Worm (Caenorhabditis elegans) whole organism, L1 larva: Measurements from ENCODE around the gene K05F1.13.

Experiments used
- Y116A8C.19 ChIP-seq: sonication (generic microtip); optimal IDR thresholded peaks from 2 replicates; lab custom pipeline; 2016; ENCODE audit warnings: missing compliant biosample characterization, missing genetic modification characterization, borderline replicate concordance
- aha-1 ChIP-seq: fragments of 150-350 bp; optimal IDR thresholded peaks from 2 replicates; lab custom pipeline; 2014; ENCODE audit warnings: missing biosample characterization, missing genetic modification characterization
- ama-1 ChIP-seq: fragments of 150-350 bp; optimal IDR thresholded peaks from 2 replicates; lab custom pipeline; 2014
- ceh-63 ChIP-seq: fragments of 200-800 bp; sonication (Bioruptor generic); optimal IDR thresholded peaks from 2 replicates; lab custom pipeline; 2018; ENCODE audit warnings: mild to moderate bottlenecking, missing genetic modification characterization, missing compliant biosample characterization
- ceh-8 ChIP-seq: fragments of 200-800 bp; sonication (Bioruptor generic); optimal IDR thresholded peaks from 2 replicates; lab custom pipeline; 2018; ENCODE audit warnings: mild to moderate bottlenecking, missing genetic modification characterization, moderate library complexity, missing compliant biosample characterization
- ceh-88 ChIP-seq: fragments of 200-800 bp; sonication (Bioruptor generic); IDR thresholded peaks from 2 replicates; pipeline ENCODE4 v1.3.6; 2022; ENCODE audit warnings: missing genetic modification characterization, missing compliant biosample characterization
- ceh-90 ChIP-seq: sonication (generic microtip); optimal IDR thresholded peaks from 2 replicates; lab custom pipeline; 2016; ENCODE audit warnings: missing genetic modification characterization, missing compliant biosample characterization
- ces-1 ChIP-seq: fragments of 150-350 bp; optimal IDR thresholded peaks from 2 replicates; lab custom pipeline; 2014; ENCODE audit warnings: missing biosample characterization, missing genetic modification reagents, missing genetic modification characterization
- dpl-1 ChIP-seq, 3 experiments: fragments of 150-350 bp in 2 of 3; sonication (generic microtip) in 1 of 3; optimal IDR thresholded peaks; 2 replicates each; lab custom pipeline; 2014 to 2017; ENCODE audit warnings: missing biosample characterization in 3 of 3, missing genetic modification characterization in 3 of 3, missing genetic modification reagents in 3 of 3
- dsc-1 ChIP-seq: sonication (generic microtip); optimal IDR thresholded peaks from 2 replicates; lab custom pipeline; 2016; ENCODE audit warnings: mild to moderate bottlenecking, missing genetic modification characterization, missing compliant biosample characterization
- efl-1 ChIP-seq, 4 experiments: fragments of 150-350 bp; optimal IDR thresholded peaks in 3 of 4; peaks in 1 of 4; 1 replicate in 1 of 4; 2 replicates in 3 of 4; lab custom pipeline; 2014; ENCODE audit warnings: missing biosample characterization in 2 of 4, missing genetic modification characterization in 2 of 4, missing genetic modification reagents in 2 of 4
- efl-3 ChIP-seq: fragments of 200-800 bp; sonication (Bioruptor generic); optimal IDR thresholded peaks from 2 replicates; lab custom pipeline; 2018; ENCODE audit warnings: mild to moderate bottlenecking, missing genetic modification characterization, missing compliant biosample characterization
- egl-13 ChIP-seq: sonication (generic microtip); optimal IDR thresholded peaks from 2 replicates; lab custom pipeline; 2016; ENCODE audit warnings: missing genotype, missing genetic modification reagents, missing genetic modification characterization, missing compliant biosample characterization
- fkh-10 ChIP-seq: sonication (generic microtip); optimal IDR thresholded peaks from 2 replicates; lab custom pipeline; 2017; ENCODE audit warnings: missing biosample characterization, missing genetic modification reagents, missing genetic modification characterization
- fkh-8 ChIP-seq: sonication (generic microtip); optimal IDR thresholded peaks from 2 replicates; lab custom pipeline; 2016; ENCODE audit warnings: mild to moderate bottlenecking, missing genetic modification characterization, missing compliant biosample characterization
- fos-1 ChIP-seq: fragments of 150-350 bp; optimal IDR thresholded peaks from 2 replicates; lab custom pipeline; 2014; ENCODE audit warnings: missing biosample characterization, missing genetic modification characterization
- grh-1 ChIP-seq: fragments of 200-800 bp; sonication (Bioruptor generic); IDR thresholded peaks from 2 replicates; pipeline ENCODE4 v1.3.6; 2022; ENCODE audit warnings: missing genetic modification reagents, missing genetic modification characterization, missing compliant biosample characterization
- hlh-17 ChIP-seq: fragments of 200-800 bp; sonication (Bioruptor generic); optimal IDR thresholded peaks from 2 replicates; lab custom pipeline; 2018; ENCODE audit warnings: missing genetic modification characterization, mild to moderate bottlenecking, missing compliant biosample characterization, moderate library complexity, borderline replicate concordance
- hlh-4 ChIP-seq: sonication (generic microtip); optimal IDR thresholded peaks from 2 replicates; lab custom pipeline; 2016; ENCODE audit warnings: mild to moderate bottlenecking, missing genetic modification characterization, missing compliant biosample characterization
- irx-1 ChIP-seq: sonication (generic microtip); optimal IDR thresholded peaks from 2 replicates; lab custom pipeline; 2016; ENCODE audit warnings: missing genetic modification characterization, missing compliant biosample characterization
- isw-1 ChIP-seq: fragments of 200-800 bp; sonication (Bioruptor generic); IDR thresholded peaks from 2 replicates; pipeline ENCODE4 v1.3.6; 2022; ENCODE audit warnings: missing genetic modification characterization, missing compliant biosample characterization
- lin-13 ChIP-seq: fragments of 150-350 bp; optimal IDR thresholded peaks from 2 replicates; lab custom pipeline; 2014; ENCODE audit warnings: missing biosample characterization, missing genetic modification reagents, missing genetic modification characterization
- lin-14 ChIP-seq: fragments of 200-800 bp; sonication (Bioruptor generic); optimal IDR thresholded peaks from 2 replicates; lab custom pipeline; 2018; ENCODE audit warnings: mild to moderate bottlenecking, missing genetic modification characterization, moderate library complexity, missing compliant biosample characterization
- lin-35 ChIP-seq, 2 experiments: fragments of 150-350 bp; optimal IDR thresholded peaks; 2 replicates each; lab custom pipeline; 2014; ENCODE audit warnings: missing biosample characterization in 2 of 2, missing genetic modification characterization in 2 of 2, missing genetic modification reagents in 2 of 2
- lin-39 ChIP-seq: fragments of 150-350 bp; optimal IDR thresholded peaks from 2 replicates; lab custom pipeline; 2014; ENCODE audit warnings: missing biosample characterization, missing genetic modification reagents, missing genetic modification characterization
- lir-3 ChIP-seq: sonication (generic microtip); optimal IDR thresholded peaks from 2 replicates; lab custom pipeline; 2016; ENCODE audit warnings: mild to moderate bottlenecking, missing genetic modification characterization, moderate library complexity, missing compliant biosample characterization; ENCODE audit not compliant: poor library complexity
- lsy-2 ChIP-seq, 2 experiments: fragments of 150-350 bp; optimal IDR thresholded peaks; 2 replicates each; lab custom pipeline; 2014; ENCODE audit warnings: missing biosample characterization in 2 of 2, missing genetic modification characterization in 2 of 2
- mdl-1 ChIP-seq, 2 experiments: fragments of 150-350 bp; optimal IDR thresholded peaks; 2 replicates each; lab custom pipeline; 2014 to 2017; ENCODE audit warnings: missing biosample characterization in 2 of 2, missing genetic modification characterization in 2 of 2, inconsistent platforms in 1 of 2
- mef-2 ChIP-seq: fragments of 150-350 bp; optimal IDR thresholded peaks from 2 replicates; lab custom pipeline; 2014; ENCODE audit warnings: missing biosample characterization, missing genetic modification characterization
- mep-1 ChIP-seq: fragments of 150-350 bp; optimal IDR thresholded peaks from 2 replicates; lab custom pipeline; 2014; ENCODE audit warnings: missing biosample characterization, missing genetic modification characterization
- nhr-12 ChIP-seq: sonication (generic microtip); optimal IDR thresholded peaks from 2 replicates; lab custom pipeline; 2017; ENCODE audit warnings: missing biosample characterization, missing genetic modification characterization
- nhr-19 ChIP-seq: fragments of 200-800 bp; sonication (Bioruptor generic); conservative IDR thresholded peaks from 2 replicates; pipeline ENCODE4 v1.3.6; 2022; ENCODE audit warnings: missing genetic modification characterization, missing compliant biosample characterization
- nhr-28 ChIP-seq: fragments of 150-350 bp; optimal IDR thresholded peaks from 2 replicates; lab custom pipeline; 2014; ENCODE audit warnings: missing biosample characterization, missing genetic modification characterization
- nhr-47 ChIP-seq: sonication (generic microtip); optimal IDR thresholded peaks from 2 replicates; lab custom pipeline; 2016; ENCODE audit warnings: mild to moderate bottlenecking, missing genetic modification characterization, moderate library complexity, missing compliant biosample characterization
- pag-3 ChIP-seq: sonication (generic microtip); optimal IDR thresholded peaks from 2 replicates; lab custom pipeline; 2017; ENCODE audit warnings: missing genetic modification characterization, mild to moderate bottlenecking, missing compliant biosample characterization, antibody characterized with exemption, borderline replicate concordance; ENCODE audit not compliant: insufficient read depth
- pax-3 ChIP-seq: fragments of 200-800 bp; sonication (Bioruptor generic); optimal IDR thresholded peaks from 2 replicates; lab custom pipeline; 2018; ENCODE audit warnings: mild to moderate bottlenecking, missing genetic modification characterization, moderate library complexity, missing compliant biosample characterization
- pqm-1 ChIP-seq: sonication (generic microtip); optimal IDR thresholded peaks from 3 replicates; lab custom pipeline; 2017; ENCODE audit warnings: missing biosample characterization, missing genetic modification characterization
- rnt-1 ChIP-seq: sonication (generic microtip); optimal IDR thresholded peaks from 2 replicates; lab custom pipeline; 2016; ENCODE audit warnings: mild to moderate bottlenecking, missing genetic modification characterization, moderate library complexity, missing compliant biosample characterization
- skn-1 ChIP-seq: fragments of 150-350 bp; optimal IDR thresholded peaks from 2 replicates; lab custom pipeline; 2014; ENCODE audit warnings: missing biosample characterization, missing genetic modification characterization
- sup-37 ChIP-seq: fragments of 200-800 bp; sonication (Bioruptor generic); optimal IDR thresholded peaks from 2 replicates; lab custom pipeline; 2018; ENCODE audit warnings: mild to moderate bottlenecking, missing genetic modification characterization, missing compliant biosample characterization
- tbx-2 ChIP-seq: sonication (generic microtip); optimal IDR thresholded peaks from 2 replicates; lab custom pipeline; 2016; ENCODE audit warnings: missing genetic modification characterization, missing compliant biosample characterization
- tlp-1 ChIP-seq: fragments of 150-350 bp; optimal IDR thresholded peaks from 2 replicates; lab custom pipeline; 2014; ENCODE audit warnings: missing biosample characterization, missing genetic modification characterization
- unc-130 ChIP-seq: fragments of 150-350 bp; optimal IDR thresholded peaks from 2 replicates; lab custom pipeline; 2017; ENCODE audit warnings: missing biosample characterization, missing genetic modification characterization, inconsistent platforms
- unc-86 ChIP-seq: sonication (generic microtip); optimal IDR thresholded peaks from 2 replicates; lab custom pipeline; 2016; ENCODE audit warnings: missing genetic modification characterization, missing compliant biosample characterization
- vab-15 ChIP-seq: sonication (generic microtip); optimal IDR thresholded peaks from 2 replicates; lab custom pipeline; 2017; ENCODE audit warnings: missing genotype, mild to moderate bottlenecking, missing genetic modification characterization, missing compliant biosample characterization
- zag-1 ChIP-seq: fragments of 150-350 bp; optimal IDR thresholded peaks from 2 replicates; lab custom pipeline; 2014; ENCODE audit warnings: missing biosample characterization, missing genetic modification characterization
- zip-4 ChIP-seq: fragments of 200-800 bp; sonication (Bioruptor generic); optimal IDR thresholded peaks from 2 replicates; lab custom pipeline; 2018; ENCODE audit warnings: mild to moderate bottlenecking, missing genetic modification characterization, moderate library complexity, missing compliant biosample characterization

Gene K05F1.13

ce11 chrII:5779866-5780265, 9.0 kb upstream of the K05F1.13 start (continued):
- TF ChIP-seq hlh-17 (GFP tag; lab: Kevin White, UChicago) (no peak), lin-14 (GFP tag; lab: Kevin White, UChicago) (peak; percentile 88), isw-1 (GFP tag; lab: Robert Waterston, UW) (0 out of 2 replicates have a peak, but pooled peaks have one; percentile 4), efl-3 (no peak), irx-1 (no peak), unc-86 (peak; percentile 17), rnt-1 (tag; lab: Kevin White, UChicago) (peak; percentile 36), nhr-12 (tag; lab: Kevin White, UChicago) (no peak), fkh-8 (tag; lab: Kevin White, UChicago) (peak; percentile 47), pag-3 (tag; lab: Kevin White, UChicago) (no peak), nhr-28 (no peak), efl-1 (optimal IDR thresholded peaks at IDR 0.05; lab: Kevin White, UChicago) (peak; percentile 10 to 44), efl-1 (GFP tag; optimal IDR thresholded peaks at IDR 0.05 in 1 of 2; lab: Kevin White, UChicago) (no peak), lin-39 (tag; lab: Kevin White, UChicago) (no peak), ceh-88 (GFP tag; lab: Robert Waterston, UW) (no peak), nhr-19 (GFP tag; lab: Robert Waterston, UW) (peak; percentile 17; the same call in 1 of the 2 replicates), lir-3 (tag; lab: Kevin White, UChicago) (no peak), nhr-47 (peak; percentile 51), tbx-2 (peak; percentile 28), ceh-90 (tag; lab: Kevin White, UChicago) (no peak), mep-1 (tag; lab: Kevin White, UChicago) (peak; percentile 52), ceh-63 (GFP tag; lab: Kevin White, UChicago) (peak; percentile 9), grh-1 (GFP tag; lab: Robert Waterston, UW) (no peak), pqm-1 (tag; lab: Kevin White, UChicago) (no peak), mef-2 (no peak), zag-1 (tag; lab: Kevin White, UChicago) (no peak), ces-1 (GFP tag; lab: Kevin White, UChicago) (no peak)

- peak; percentile 52 for TF ChIP-seq unc-130
- TF ChIP-seq pax-3 (tag; lab: Kevin White, UChicago) = peak; percentile 19
- TF ChIP-seq zip-4 = peak; percentile 19
- TF ChIP-seq nhr-12 (tag; lab: Kevin White, UChicago) = no peak
- 0 out of 2 replicates have a peak, but pooled peaks have one; percentile 45 for TF ChIP-seq grh-1 (GFP tag; lab: Robert Waterston, UW)
- peak; percentile 29 for TF ChIP-seq fos-1 (tag; lab: Kevin White, UChicago)
- TF ChIP-seq lin-14 (GFP tag; lab: Kevin White, UChicago) = peak; percentile 56
- peak; percentile 70 for TF ChIP-seq dsc-1
- peak; percentile 41 for TF ChIP-seq fkh-8 (tag; lab: Kevin White, UChicago)
- TF ChIP-seq egl-13 (tag; lab: Kevin White, UChicago) = peak; percentile 44
- TF ChIP-seq ces-1 (GFP tag; lab: Kevin White, UChicago) = no peak
- peak; percentile 72 for TF ChIP-seq nhr-19 (GFP tag; lab: Robert Waterston, UW)
- no peak for TF ChIP-seq hlh-4 (tag; lab: Kevin White, UChicago)
- peak in 1 of 2 experiments; percentile 58 for TF ChIP-seq mdl-1 (tag; optimal IDR thresholded peaks at IDR 0.05; lab: Kevin White, UChicago)
- TF ChIP-seq unc-86 = peak; percentile 9
- TF ChIP-seq vab-15 (tag; lab: Kevin White, UChicago) = no peak
- TF ChIP-seq sup-37 (GFP tag; lab: Kevin White, UChicago) = peak; percentile 6
- TF ChIP-seq lin-13 (GFP tag; lab: Kevin White, UChicago) = peak; percentile 22
- peak; percentile 11 for TF ChIP-seq skn-1 (tag; lab: Kevin White, UChicago)
- no peak for TF ChIP-seq tlp-1 (tag; lab: Kevin White, UChicago)
- no peak for TF ChIP-seq Y116A8C.19
- peak; percentile 6 to 44 for TF ChIP-seq lin-35 (GFP tag; optimal IDR thresholded peaks at IDR 0.05; lab: Kevin White, UChicago)
- TF ChIP-seq aha-1 (tag; lab: Kevin White, UChicago) = no peak
- TF ChIP-seq mep-1 (tag; lab: Kevin White, UChicago) = peak; percentile 52
- TF ChIP-seq ama-1 (lab: Kevin White, UChicago) = no peak
- peak in 1 of 2 experiments; percentile 52 for TF ChIP-seq lsy-2 (tag; optimal IDR thresholded peaks at IDR 0.05; lab: Kevin White, UChicago)
- TF ChIP-seq ceh-8 = peak; percentile 19
- no peak for TF ChIP-seq fkh-10 (GFP tag; lab: Kevin White, UChicago)
- peak in 1 of 3 experiments; percentile 8 for TF ChIP-seq dpl-1 (GFP tag; optimal IDR thresholded peaks at IDR 0.05; lab: Kevin White, UChicago)
- TF ChIP-seq tbx-2 = peak; percentile 18
Observed at ce11 chrII:5781935-5782921, 6.7 kb upstream of the K05F1.13 start, which contains the start of gene K05F1.6. Gene K05F1.6, plus strand, starts transcription at chrII:5782520.
